Worm (Caenorhabditis elegans) whole organism, young adult: Measurements from ENCODE around the gene rpl-7A.
A peak's percentile ranks its signal among the peaks of the same experiment; 100 is the strongest.

Experiments used
- F49E8.2 ChIP-seq: sonication (generic microtip); optimal IDR thresholded peaks from 3 replicates; lab custom pipeline; 2017; ENCODE audit warnings: missing genetic modification characterization, mild to moderate bottlenecking, missing compliant biosample characterization, antibody characterized with exemption, moderate library complexity; ENCODE audit not compliant: insufficient read depth
- K12H6.12 ChIP-seq: fragments of 200-800 bp; sonication (Bioruptor generic); optimal IDR thresholded peaks from 2 replicates; lab custom pipeline; 2018; ENCODE audit warnings: mild to moderate bottlenecking, missing genetic modification characterization, missing compliant biosample characterization
- ZK185.1 ChIP-seq: sonication (generic microtip); optimal IDR thresholded peaks from 2 replicates; lab custom pipeline; 2016; ENCODE audit warnings: mild to moderate bottlenecking, missing genetic modification characterization, missing compliant biosample characterization; ENCODE audit not compliant: poor library complexity, severe bottlenecking
- ceh-91 ChIP-seq: fragments of 200-800 bp; sonication (Bioruptor generic); IDR thresholded peaks from 2 replicates; pipeline ENCODE4 v1.3.6; 2022; ENCODE audit warnings: missing genetic modification reagents, missing genetic modification characterization, missing compliant biosample characterization
- egl-44 ChIP-seq: fragments of 200-800 bp; sonication (Bioruptor generic); IDR thresholded peaks from 2 replicates; pipeline ENCODE4 v1.3.6; 2022; ENCODE audit warnings: missing genetic modification reagents, missing genetic modification characterization, missing compliant biosample characterization
- ets-4 ChIP-seq: fragments of 200-800 bp; sonication (Bioruptor generic); optimal IDR thresholded peaks from 2 replicates; lab custom pipeline; 2018; ENCODE audit warnings: mild to moderate bottlenecking, missing genetic modification characterization, missing compliant biosample characterization
- hmg-20 ChIP-seq: fragments of 200-800 bp; sonication (Bioruptor generic); IDR thresholded peaks from 2 replicates; pipeline ENCODE4 v1.3.6; 2022; ENCODE audit warnings: missing genetic modification reagents, missing genetic modification characterization, missing compliant biosample characterization
- nhr-90 ChIP-seq: sonication (generic microtip); optimal IDR thresholded peaks from 2 replicates; lab custom pipeline; 2016; ENCODE audit warnings: missing genotype, mild to moderate bottlenecking, missing genetic modification characterization, missing compliant biosample characterization
- snpc-4 ChIP-seq, 5 experiments: fragments of 150-350 bp in 1 of 5; sonication (generic microtip) in 4 of 5; optimal IDR thresholded peaks; 2 replicates each; lab custom pipeline; 2014 to 2018; ENCODE audit warnings: missing genetic modification characterization in 5 of 5, missing biosample characterization in 3 of 5, antibody characterized with exemption in 2 of 5, mild to moderate bottlenecking in 2 of 5, missing compliant biosample characterization in 2 of 5, missing genotype in 2 of 5, moderate library complexity in 2 of 5, missing genetic modification reagents in 1 of 5

- TF ChIP-seq egl-44 (GFP tag; lab: Robert Waterston, UW) (no peak), nhr-90 (tag; lab: Kevin White, UChicago) (no peak), F49E8.2 (tag; lab: Kevin White, UChicago) (peak; percentile 92), ZK185.1 (tag; lab: Kevin White, UChicago) (no peak), hmg-20 (GFP tag; lab: Robert Waterston, UW) (peak; percentile 29; the same call in 1 of the 2 replicates), ceh-91 (GFP tag; lab: Robert Waterston, UW) (peak; percentile 81), ets-4 (GFP tag; lab: Kevin White, UChicago) (no peak), K12H6.12 (tag; lab: Kevin White, UChicago) (no peak), snpc-4 (GFP tag; optimal IDR thresholded peaks at IDR 0.05; lab: Kevin White, UChicago) (peak; percentile 85), snpc-4 (tag; optimal IDR thresholded peaks at IDR 0.05; lab: Kevin White, UChicago) (peak; percentile 83 to 96 (median 92))
Observed at ce11 chrIV:4347578-4348003, 42.8 kb downstream of the rpl-7A start.
